Fruit fly (Drosophila melanogaster): ENCODE measurements around the gene Kap-alpha3.

Gene Kap-alpha3

DNA sequence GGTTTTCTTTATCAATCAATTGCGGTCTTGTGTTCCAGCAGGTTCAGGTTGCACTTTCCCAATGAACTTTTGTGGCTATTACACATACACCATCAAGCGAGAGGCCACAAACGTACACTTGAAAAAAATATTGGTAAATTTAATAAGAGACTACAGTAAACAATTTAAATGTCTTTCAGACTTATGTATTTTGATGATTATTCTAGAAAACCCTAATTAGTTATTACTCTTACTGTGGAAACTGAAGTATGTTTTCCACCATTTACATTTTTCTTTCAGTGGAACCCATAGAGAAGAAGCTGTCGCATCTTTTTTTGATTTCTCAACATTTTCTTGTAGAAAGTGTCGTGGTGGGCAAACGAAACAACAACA is 43.4 kb downstream of the Kap-alpha3 start (continued):
- peak; percentile 82 for TF ChIP-seq peb (GFP tag; IDR thresholded peaks at IDR 0.05)
- peak; percentile 81 for TF ChIP-seq scrt (GFP tag; optimal IDR thresholded peaks at IDR 0.05)
- TF ChIP-seq salm (tag; optimal IDR thresholded peaks at IDR 0.05): peak; percentile 94
- peak; percentile 59 for TF ChIP-seq Nf-YC (tag; optimal IDR thresholded peaks at IDR 0.05)
- TF ChIP-seq CG17568 (GFP tag; optimal IDR thresholded peaks at IDR 0.05): peak; percentile 86
- peak; percentile 87 for TF ChIP-seq mam (GFP tag; optimal IDR thresholded peaks at IDR 0.05)
- peak; percentile 93 for TF ChIP-seq CG15601 (tag; optimal IDR thresholded peaks at IDR 0.05)
- TF ChIP-seq CG14860 (GFP tag; IDR thresholded peaks at IDR 0.05; ENCODE audit: partially characterized antibody): no peak
- TF ChIP-seq CG18262 (tag; optimal IDR thresholded peaks at IDR 0.05): peak; percentile 95
- peak; percentile 94 for TF ChIP-seq run (tag; optimal IDR thresholded peaks at IDR 0.05)
- peak; percentile 91 for TF ChIP-seq nerfin-1 (tag; optimal IDR thresholded peaks at IDR 0.05)
- TF ChIP-seq Hr3 (GFP tag; optimal IDR thresholded peaks at IDR 0.05): peak; percentile 92
- TF ChIP-seq CG6791 (GFP tag; IDR thresholded peaks at IDR 0.05; ENCODE audit: partially characterized antibody): no peak
- peak; percentile 94 for TF ChIP-seq gce (GFP tag; IDR thresholded peaks at IDR 0.05)
- no peak for TF ChIP-seq chinmo (GFP tag; IDR thresholded peaks at IDR 0.05; ENCODE audit: partially characterized antibody)
- TF ChIP-seq CG11398 (GFP tag; optimal IDR thresholded peaks at IDR 0.05): peak; percentile 94
- no peak for TF ChIP-seq Elba2 (GFP tag; optimal IDR thresholded peaks at IDR 0.05)
- no peak for TF ChIP-seq Dp (GFP tag; optimal IDR thresholded peaks at IDR 0.05)
- peak; percentile 89 for TF ChIP-seq CG3407 (GFP tag; optimal IDR thresholded peaks at IDR 0.05)
- TF ChIP-seq CG9876 (GFP tag; optimal IDR thresholded peaks at IDR 0.05): peak; percentile 82
- peak; percentile 97 for TF ChIP-seq unpg (GFP tag; optimal IDR thresholded peaks at IDR 0.05)
- TF ChIP-seq Bteb2 (GFP tag; optimal IDR thresholded peaks at IDR 0.05): peak; percentile 89
- peak; percentile 88 for TF ChIP-seq lilli (GFP tag; optimal IDR thresholded peaks at IDR 0.05)
- TF ChIP-seq CG11696 (GFP tag; IDR thresholded peaks at IDR 0.05): peak; percentile 82
- TF ChIP-seq tio (GFP tag; optimal IDR thresholded peaks at IDR 0.05): peak; percentile 93
- peak; percentile 95 for TF ChIP-seq CG30403 (GFP tag; optimal IDR thresholded peaks at IDR 0.05)

DNA sequence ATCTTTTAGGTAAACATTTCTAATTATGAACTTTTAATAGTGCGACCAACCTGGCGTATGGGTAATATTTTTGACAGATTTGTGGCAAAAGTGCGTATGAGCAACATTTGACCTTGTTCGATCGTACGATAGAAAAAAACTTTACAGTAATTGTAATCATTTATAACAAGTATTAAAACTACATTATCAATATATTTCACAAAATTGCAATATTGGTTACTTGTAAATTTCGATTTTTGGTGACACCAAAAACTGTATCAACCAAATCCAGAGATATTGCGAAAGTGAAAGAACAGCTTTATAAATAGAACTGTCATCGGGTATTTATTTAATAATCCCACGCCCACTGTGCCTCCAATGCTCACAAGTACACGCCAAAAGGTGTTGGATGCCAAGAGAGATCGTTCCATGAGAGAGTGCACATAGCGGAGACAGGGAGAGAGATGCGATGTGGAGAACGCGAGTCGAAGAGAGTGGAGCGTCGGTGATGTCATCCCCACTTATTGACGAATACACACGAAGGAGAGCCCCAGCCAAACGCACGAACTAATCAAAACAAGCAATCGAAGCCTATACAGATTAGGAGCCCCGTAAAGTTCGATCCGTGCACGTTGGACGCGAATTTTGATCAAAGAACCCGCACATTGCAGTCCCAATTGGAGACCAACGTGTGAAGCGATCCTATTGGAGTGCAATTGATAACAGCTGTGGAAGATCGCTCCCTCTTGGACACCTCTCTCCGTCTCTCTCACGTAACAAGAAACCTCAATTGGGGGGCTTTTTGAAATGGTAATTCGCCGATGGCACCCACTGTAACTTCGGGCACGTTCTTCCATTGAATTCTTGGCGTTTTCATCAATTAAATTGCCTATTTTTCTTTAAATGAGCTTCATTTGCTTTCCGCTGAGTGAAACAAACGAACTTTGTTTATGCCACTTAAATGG is 44.1 kb downstream of the Kap-alpha3 start:
- TF ChIP-seq CG13424 (tag; optimal IDR thresholded peaks at IDR 0.05) (peak; percentile 97), mirr (GFP tag; optimal IDR thresholded peaks at IDR 0.05) (peak; percentile 80), unc-4 (GFP tag; IDR thresholded peaks at IDR 0.05; ENCODE audit: partially characterized antibody) (0 out of 2 replicates have a peak, but pooled peaks have one; percentile 25), eve (GFP tag; optimal IDR thresholded peaks at IDR 0.05) (peak in 1 of 2 experiments; percentile 100), Doc2 (GFP tag; IDR thresholded peaks at IDR 0.05) (peak; percentile 72), CG10267 (tag; optimal IDR thresholded peaks at IDR 0.05) (peak; percentile 92), CG16863 (GFP tag; optimal IDR thresholded peaks at IDR 0.05) (peak; percentile 90), zfh2 (GFP tag; optimal IDR thresholded peaks at IDR 0.05) (peak; percentile 95), toy (GFP tag; IDR thresholded peaks at IDR 0.05) (peak; percentile 58), CG7928 (GFP tag; optimal IDR thresholded peaks at IDR 0.05) (peak; percentile 78), odd (GFP tag; optimal IDR thresholded peaks at IDR 0.05) (peak; percentile 98), Asciz (GFP tag; optimal IDR thresholded peaks at IDR 0.05) (peak; percentile 95), Jarid2 (GFP tag; optimal IDR thresholded peaks at IDR 0.05) (peak; percentile 82), en (GFP tag; optimal IDR thresholded peaks at IDR 0.05) (peak; percentile 91), bbx (GFP tag; IDR thresholded peaks at IDR 0.05; ENCODE audit: partially characterized antibody) (no peak; the same call in 1 of the 2 replicates), TFAM (GFP tag; optimal IDR thresholded peaks at IDR 0.05) (peak; percentile 69), wdn (GFP tag; IDR thresholded peaks at IDR 0.05) (peak; percentile 84), h (optimal IDR thresholded peaks at IDR 0.05) (no peak), Max (GFP tag; optimal IDR thresholded peaks at IDR 0.05) (peak; percentile 94), sc (optimal IDR thresholded peaks at IDR 0.05) (no peak), sc (GFP tag; optimal IDR thresholded peaks at IDR 0.05) (peak; percentile 94), CG10959 (GFP tag; IDR thresholded peaks at IDR 0.05) (peak; percentile 47), psq (GFP tag; optimal IDR thresholded peaks at IDR 0.05) (peak; percentile 65), CG15073 (GFP tag; optimal IDR thresholded peaks at IDR 0.05) (peak; percentile 71)

Measured in whole organism, embryonic.